Fruit fly (Drosophila melanogaster): Measurements from ENCODE around the gene CG18585.

The CG18585 gene

dm6 chr2L:7675028-7675749 is 15.7 kb downstream of the CG18585 start, which contains the start of gene Slob:
Gene Slob, minus strand, starts transcription at chr2L:7675078.
- no peak for TF ChIP-seq CG2199 (GFP tag; IDR thresholded peaks at IDR 0.05)
- no peak for TF ChIP-seq Hr78 (GFP tag; optimal IDR thresholded peaks at IDR 0.05)
- no peak for TF ChIP-seq lov (optimal IDR thresholded peaks at IDR 0.05)
- no peak for TF ChIP-seq lov (GFP tag; IDR thresholded peaks at IDR 0.05)
- TF ChIP-seq Stat92E (GFP tag; optimal IDR thresholded peaks at IDR 0.05): no peak
- TF ChIP-seq phol (tag; optimal IDR thresholded peaks at IDR 0.05): peak; percentile 15
- TF ChIP-seq exex (tag; optimal IDR thresholded peaks at IDR 0.05): peak; percentile 49
- no peak for TF ChIP-seq CoRest (tag; optimal IDR thresholded peaks at IDR 0.05)
- TF ChIP-seq inv (GFP tag; IDR thresholded peaks at IDR 0.05; ENCODE audit: partially characterized antibody): no peak
- TF ChIP-seq CG7556 (GFP tag; optimal IDR thresholded peaks at IDR 0.05): peak; percentile 1
- no peak for TF ChIP-seq CG9437 (GFP tag; optimal IDR thresholded peaks at IDR 0.05)
- no peak for TF ChIP-seq CG10431 (GFP tag; optimal IDR thresholded peaks at IDR 0.05)
- no peak for TF ChIP-seq oc (tag; optimal IDR thresholded peaks at IDR 0.05)
- no peak for TF ChIP-seq Oaz (GFP tag; IDR thresholded peaks at IDR 0.05)
- TF ChIP-seq Gsc (GFP tag; IDR thresholded peaks at IDR 0.05): no peak
- TF ChIP-seq Sox100B (GFP tag; optimal IDR thresholded peaks at IDR 0.05): peak; percentile 2
- TF ChIP-seq pum (GFP tag; optimal IDR thresholded peaks at IDR 0.05): no peak
- peak; percentile 45 for TF ChIP-seq Meics (GFP tag; optimal IDR thresholded peaks at IDR 0.05)
- TF ChIP-seq wdn (GFP tag; IDR thresholded peaks at IDR 0.05): no peak
- TF ChIP-seq CG31441 (GFP tag; IDR thresholded peaks at IDR 0.05): no peak
- no peak for TF ChIP-seq Doc3 (GFP tag; IDR thresholded peaks at IDR 0.05; ENCODE audit: partially characterized antibody)
- no peak for TF ChIP-seq bab2 (GFP tag; optimal IDR thresholded peaks at IDR 0.05)
- TF ChIP-seq HHEX (GFP tag; optimal IDR thresholded peaks at IDR 0.05): no peak
- TF ChIP-seq Sox102F (GFP tag; optimal IDR thresholded peaks at IDR 0.05): peak; percentile 8
- peak; percentile 72 for TF ChIP-seq CG18599 (GFP tag; optimal IDR thresholded peaks at IDR 0.05)
- no peak for TF ChIP-seq CG2116 (GFP tag; optimal IDR thresholded peaks at IDR 0.05)
- peak; percentile 3 for TF ChIP-seq CG15514 (GFP tag; optimal IDR thresholded peaks at IDR 0.05)
- TF ChIP-seq sens (GFP tag): peak; percentile 31
- TF ChIP-seq CG6854 (GFP tag; optimal IDR thresholded peaks at IDR 0.05): no peak
- peak; percentile 39 for TF ChIP-seq CG3281 (GFP tag; optimal IDR thresholded peaks at IDR 0.05)
- no peak for TF ChIP-seq CG10274 (GFP tag; optimal IDR thresholded peaks at IDR 0.05)
- TF ChIP-seq CG12219 (GFP tag; optimal IDR thresholded peaks at IDR 0.05): no peak
- no peak for TF ChIP-seq zen2 (GFP tag; IDR thresholded peaks at IDR 0.05; ENCODE audit: partially characterized antibody)
- TF ChIP-seq CG17359 (tag; optimal IDR thresholded peaks at IDR 0.05): peak; percentile 17
- peak; percentile 4 to 47 for TF ChIP-seq Trl (optimal IDR thresholded peaks at IDR 0.05)
- TF ChIP-seq Trl (GFP tag; optimal IDR thresholded peaks at IDR 0.05): no peak
- TF ChIP-seq CG9797 (GFP tag; optimal IDR thresholded peaks at IDR 0.05): no peak
- peak; percentile 30 for TF ChIP-seq dmrt99B (tag; optimal IDR thresholded peaks at IDR 0.05)
- TF ChIP-seq lab (GFP tag; optimal IDR thresholded peaks at IDR 0.05): peak; percentile 29
- TF ChIP-seq Hey (tag; optimal IDR thresholded peaks at IDR 0.05): no peak
- TF ChIP-seq CG12236 (GFP tag; optimal IDR thresholded peaks at IDR 0.05): no peak
- TF ChIP-seq CG2678 (tag; optimal IDR thresholded peaks at IDR 0.05): peak; percentile 54
- no peak for TF ChIP-seq slou (GFP tag; optimal IDR thresholded peaks at IDR 0.05)
- peak; percentile 47 for TF ChIP-seq CG11504 (tag; optimal IDR thresholded peaks at IDR 0.05)
- peak; percentile 44 for TF ChIP-seq CG10147 (GFP tag; optimal IDR thresholded peaks at IDR 0.05)
- no peak for TF ChIP-seq CG6683 (GFP tag; optimal IDR thresholded peaks at IDR 0.05)
- TF ChIP-seq Spps (tag; optimal IDR thresholded peaks at IDR 0.05): no peak
- no peak for TF ChIP-seq CG11695 (GFP tag; IDR thresholded peaks at IDR 0.05)
- TF ChIP-seq tup (GFP tag; optimal IDR thresholded peaks at IDR 0.05): no peak

All from whole organism, embryonic.